Worm (Caenorhabditis elegans) whole organism, early embryonic: ENCODE results near the gene F34D6.1.

Source experiments
- B0310.2 ChIP-seq: sonication (generic microtip); optimal IDR thresholded peaks from 2 replicates; lab custom pipeline; 2016; ENCODE audit warnings: mild to moderate bottlenecking, missing genetic modification characterization, missing compliant biosample characterization
- F13C5.2 ChIP-seq: sonication (generic microtip); optimal IDR thresholded peaks from 2 replicates; lab custom pipeline; 2017; ENCODE audit warnings: mild to moderate bottlenecking, missing genetic modification characterization, inconsistent platforms, missing compliant biosample characterization
- ama-1 ChIP-seq: fragments of 150-350 bp; optimal IDR thresholded peaks from 2 replicates; lab custom pipeline; 2014
- ceh-13 ChIP-seq: fragments of 200-800 bp; sonication (Bioruptor generic); optimal IDR thresholded peaks from 2 replicates; lab custom pipeline; 2018; ENCODE audit warnings: mild to moderate bottlenecking, missing genetic modification characterization, missing compliant biosample characterization
- ceh-36 ChIP-seq: sonication (generic microtip); optimal IDR thresholded peaks from 2 replicates; lab custom pipeline; 2016; ENCODE audit warnings: missing genetic modification characterization, inconsistent platforms, missing compliant biosample characterization
- flt-1 ChIP-seq: fragments of 200-800 bp; sonication (Bioruptor generic); IDR thresholded peaks from 2 replicates; pipeline ENCODE4 v1.3.6; 2022; ENCODE audit warnings: missing genetic modification characterization, missing compliant biosample characterization
- hmbx-1 ChIP-seq: sonication (generic microtip); optimal IDR thresholded peaks from 2 replicates; lab custom pipeline; 2016; ENCODE audit warnings: mild to moderate bottlenecking, missing genetic modification characterization, missing compliant biosample characterization
- hmg-4 ChIP-seq: fragments of 200-800 bp; sonication (Bioruptor generic); optimal IDR thresholded peaks from 2 replicates; lab custom pipeline; 2018; ENCODE audit warnings: mild to moderate bottlenecking, missing genetic modification characterization, missing compliant biosample characterization
- hnd-1 ChIP-seq: sonication (generic microtip); optimal IDR thresholded peaks from 2 replicates; lab custom pipeline; 2016; ENCODE audit warnings: missing genetic modification characterization, missing compliant biosample characterization
- pes-1 ChIP-seq: fragments of 200-800 bp; sonication (Bioruptor generic); IDR thresholded peaks from 2 replicates; pipeline ENCODE4 v1.3.6; 2022; ENCODE audit warnings: missing genetic modification reagents, missing genetic modification characterization, missing compliant biosample characterization
- sea-1 ChIP-seq: fragments of 200-800 bp; sonication (Bioruptor generic); conservative IDR thresholded peaks from 2 replicates; pipeline ENCODE4 v1.3.6; 2022; ENCODE audit warnings: missing genetic modification characterization, missing compliant biosample characterization
- tbx-11 ChIP-seq: fragments of 200-800 bp; sonication (Bioruptor generic); IDR thresholded peaks from 2 replicates; pipeline ENCODE4 v1.3.6; 2022; ENCODE audit warnings: missing genetic modification characterization, missing compliant biosample characterization
- tbx-37 ChIP-seq: fragments of 200-800 bp; sonication (Bioruptor generic); conservative IDR thresholded peaks from 2 replicates; pipeline ENCODE4 v1.3.6; 2022; ENCODE audit warnings: missing genetic modification reagents, missing genetic modification characterization, missing compliant biosample characterization
- tra-4 ChIP-seq: sonication (generic microtip); optimal IDR thresholded peaks from 2 replicates; lab custom pipeline; 2017; ENCODE audit warnings: missing genetic modification characterization, missing compliant biosample characterization

ce11 chrII:2690080-2690479 is 9.1 kb upstream of the F34D6.1 start, which contains the start of gene nspf-3:
- TF ChIP-seq B0310.2 (tag; lab: Kevin White, UChicago) (no peak), ama-1 (no peak), sea-1 (no peak), tra-4 (tag; lab: Kevin White, UChicago) (no peak), ceh-13 (GFP tag; lab: Kevin White, UChicago) (no peak), hmg-4 (GFP tag; lab: Kevin White, UChicago) (no peak), tbx-11 (no peak), flt-1 (GFP tag; lab: Robert Waterston, UW) (no peak), F13C5.2 (tag; lab: Kevin White, UChicago) (no peak), pes-1 (GFP tag; lab: Robert Waterston, UW) (no peak), hnd-1 (tag; lab: Kevin White, UChicago) (no peak), tbx-37 (GFP tag; lab: Robert Waterston, UW) (no peak), ceh-36 (tag; lab: Kevin White, UChicago) (no peak), hmbx-1 (tag; lab: Kevin White, UChicago) (no peak)
